Worm (Caenorhabditis elegans): ENCODE results near the gene adm-2.

Gene adm-2

ce11 chrX:13728991-13729390, 41.2 kb downstream of the adm-2 start:
- TF ChIP-seq med-1 (GFP tag; optimal IDR thresholded peaks at IDR 0.05; ENCODE audit: insufficient read depth) (no peak), ztf-23 (GFP tag; IDR thresholded peaks at IDR 0.05) (no peak), klf-2 (GFP tag; conservative IDR thresholded peaks at IDR 0.05) (no peak), flt-1 (GFP tag; IDR thresholded peaks at IDR 0.05) (no peak), tab-1 (GFP tag; IDR thresholded peaks at IDR 0.05) (no peak), ref-1 (GFP tag; conservative IDR thresholded peaks at IDR 0.05) (no peak), T22C8.4 (GFP tag; IDR thresholded peaks at IDR 0.05) (no peak), ztf-29 (GFP tag; IDR thresholded peaks at IDR 0.05) (no peak), cog-1 (tag; optimal IDR thresholded peaks at IDR 0.05) (no peak)

- TF ChIP-seq T22C8.4 (GFP tag; IDR thresholded peaks at IDR 0.05) (no peak), flt-1 (GFP tag; IDR thresholded peaks at IDR 0.05) (no peak), ztf-29 (GFP tag; IDR thresholded peaks at IDR 0.05) (no peak), ztf-23 (GFP tag; IDR thresholded peaks at IDR 0.05) (no peak), med-1 (GFP tag; optimal IDR thresholded peaks at IDR 0.05; ENCODE audit: insufficient read depth) (no peak), cog-1 (tag; optimal IDR thresholded peaks at IDR 0.05) (no peak), klf-2 (GFP tag; conservative IDR thresholded peaks at IDR 0.05) (no peak), tab-1 (GFP tag; IDR thresholded peaks at IDR 0.05) (no peak), ref-1 (GFP tag; conservative IDR thresholded peaks at IDR 0.05) (no peak)
These were observed 42.0 kb downstream of the adm-2 start for ce11 chrX:13729724-13730123.

ce11 chrX:13730209-13730975, 42.6 kb downstream of the adm-2 start:
- TF ChIP-seq tab-1 (GFP tag; IDR thresholded peaks at IDR 0.05) (peak; percentile 68; the same call in 1 of the 2 replicates), klf-2 (GFP tag; conservative IDR thresholded peaks at IDR 0.05) (no peak), ref-1 (GFP tag; conservative IDR thresholded peaks at IDR 0.05) (peak; percentile 65), ztf-29 (GFP tag; IDR thresholded peaks at IDR 0.05) (0 out of 2 replicates have a peak, but pooled peaks have one; percentile 27), ztf-23 (GFP tag; IDR thresholded peaks at IDR 0.05) (peak; percentile 75), cog-1 (tag; optimal IDR thresholded peaks at IDR 0.05) (no peak), T22C8.4 (GFP tag; IDR thresholded peaks at IDR 0.05) (0 out of 2 replicates have a peak, but pooled peaks have one; percentile 13), flt-1 (GFP tag; IDR thresholded peaks at IDR 0.05) (no peak), med-1 (GFP tag; optimal IDR thresholded peaks at IDR 0.05; ENCODE audit: insufficient read depth) (no peak)

DNA sequence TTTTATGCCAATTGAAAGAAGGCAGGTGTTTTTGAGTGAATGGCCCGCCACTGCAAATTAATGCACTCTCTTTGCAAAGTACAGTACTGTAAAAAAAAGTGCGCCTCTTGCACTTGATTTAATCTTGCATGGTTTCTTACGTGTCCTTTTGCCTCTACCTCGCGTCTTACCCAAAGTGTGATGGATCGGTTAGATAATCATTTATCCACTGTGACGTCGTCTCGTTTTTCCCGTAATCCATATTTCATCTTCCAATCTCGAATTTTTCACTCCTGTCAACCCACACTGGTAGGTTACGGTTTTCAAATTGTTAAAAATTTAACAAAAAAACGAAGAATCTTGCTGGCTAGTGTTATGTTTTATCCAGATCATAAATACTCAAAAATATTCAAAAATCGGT, 48.9 kb downstream of the adm-2 start:
- TF ChIP-seq ztf-23 (GFP tag; IDR thresholded peaks at IDR 0.05), result no peak

DNA sequence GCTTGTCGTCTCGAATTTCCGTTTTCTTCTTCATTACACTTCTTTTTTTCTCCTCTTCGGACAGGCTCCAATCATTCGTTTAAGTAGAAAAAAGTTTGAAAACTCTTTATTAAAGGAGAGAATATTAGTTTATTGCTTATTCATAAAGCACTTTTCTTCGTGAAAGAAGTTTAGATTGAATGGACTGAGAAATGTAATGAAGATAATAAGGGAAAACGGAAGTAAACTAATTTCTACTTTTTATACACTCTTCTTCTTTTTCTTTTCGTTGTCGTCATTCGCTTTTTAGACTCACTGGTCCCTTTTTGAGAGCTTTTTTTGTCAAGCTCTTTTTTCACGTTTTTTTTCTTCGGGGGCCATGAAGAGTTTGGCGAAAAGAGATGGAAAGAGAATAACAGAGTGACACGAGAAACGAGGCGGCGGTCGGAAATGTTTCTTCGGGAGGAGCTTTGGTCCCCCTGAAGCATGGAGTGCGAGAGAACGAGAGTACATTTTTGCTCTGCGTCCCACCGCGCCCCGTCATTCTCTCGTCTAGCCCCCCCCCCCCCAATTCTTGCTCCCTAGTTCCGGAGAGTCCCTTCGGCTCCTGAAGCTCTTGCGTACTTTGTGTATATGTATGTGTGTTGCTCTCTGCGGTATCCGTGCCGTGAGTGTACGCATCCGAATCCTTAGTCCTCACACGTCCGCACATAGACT, 51.5 kb downstream of the adm-2 start:
- TF ChIP-seq med-1 (GFP tag; optimal IDR thresholded peaks at IDR 0.05; ENCODE audit: insufficient read depth) (no peak), ztf-29 (GFP tag; IDR thresholded peaks at IDR 0.05) (no peak), klf-2 (GFP tag; conservative IDR thresholded peaks at IDR 0.05) (no peak), cog-1 (tag; optimal IDR thresholded peaks at IDR 0.05) (no peak), tab-1 (GFP tag; IDR thresholded peaks at IDR 0.05) (no peak), ref-1 (GFP tag; conservative IDR thresholded peaks at IDR 0.05) (no peak), flt-1 (GFP tag; IDR thresholded peaks at IDR 0.05) (no peak)

ce11 chrX:13743371-13743770, 55.6 kb downstream of the adm-2 start:
- TF ChIP-seq med-1 (GFP tag; optimal IDR thresholded peaks at IDR 0.05; ENCODE audit: insufficient read depth) (no peak), tab-1 (GFP tag; IDR thresholded peaks at IDR 0.05) (no peak), ref-1 (GFP tag; conservative IDR thresholded peaks at IDR 0.05) (no peak), ztf-23 (GFP tag; IDR thresholded peaks at IDR 0.05) (no peak), ztf-29 (GFP tag; IDR thresholded peaks at IDR 0.05) (no peak), T22C8.4 (GFP tag; IDR thresholded peaks at IDR 0.05) (no peak), cog-1 (tag; optimal IDR thresholded peaks at IDR 0.05) (no peak), flt-1 (GFP tag; IDR thresholded peaks at IDR 0.05) (no peak)

- TF ChIP-seq ztf-23 (GFP tag; IDR thresholded peaks at IDR 0.05) (no peak), med-1 (GFP tag; optimal IDR thresholded peaks at IDR 0.05; ENCODE audit: insufficient read depth) (no peak), flt-1 (GFP tag; IDR thresholded peaks at IDR 0.05) (no peak), ref-1 (GFP tag; conservative IDR thresholded peaks at IDR 0.05) (no peak), cog-1 (tag; optimal IDR thresholded peaks at IDR 0.05) (no peak), ztf-29 (GFP tag; IDR thresholded peaks at IDR 0.05) (no peak), T22C8.4 (GFP tag; IDR thresholded peaks at IDR 0.05) (no peak), klf-2 (GFP tag; conservative IDR thresholded peaks at IDR 0.05) (no peak), tab-1 (GFP tag; IDR thresholded peaks at IDR 0.05) (no peak)
These were observed 56.9 kb downstream of the adm-2 start for ce11 chrX:13744543-13745113.

Measured in whole organism, midembryonic.